Worm (Caenorhabditis elegans) whole organism, mixed stage, embryonic: ENCODE data around the gene C34E11.4.

ENCODE experiments used
- elt-1 ChIP-seq: sonication (generic microtip); optimal IDR thresholded peaks from 2 replicates; lab custom pipeline; 2017; ENCODE audit warnings: missing genetic modification characterization, mild to moderate bottlenecking, missing compliant biosample characterization, antibody characterized with exemption, moderate library complexity, borderline replicate concordance; ENCODE audit not compliant: insufficient read depth
- elt-3 ChIP-seq: fragments of 150-350 bp; optimal IDR thresholded peaks from 2 replicates; lab custom pipeline; 2014; ENCODE audit warnings: missing biosample characterization, missing genetic modification characterization
- flh-1 ChIP-seq: fragments of 200-800 bp; sonication (Bioruptor generic); optimal IDR thresholded peaks from 2 replicates; lab custom pipeline; 2018; ENCODE audit warnings: mild to moderate bottlenecking, missing genetic modification characterization, moderate library complexity, missing compliant biosample characterization
- hlh-1 ChIP-seq: fragments of 150-350 bp; optimal IDR thresholded peaks from 2 replicates; lab custom pipeline; 2014; ENCODE audit warnings: missing biosample characterization, missing genetic modification reagents, missing genetic modification characterization
- lin-13 ChIP-seq: fragments of 150-350 bp; optimal IDR thresholded peaks from 2 replicates; lab custom pipeline; 2014; ENCODE audit warnings: missing biosample characterization, missing genetic modification characterization
- mab-5 ChIP-seq: fragments of 150-350 bp; optimal IDR thresholded peaks from 2 replicates; lab custom pipeline; 2014; ENCODE audit warnings: missing biosample characterization, missing genetic modification characterization
- nhr-237 ChIP-seq: fragments of 150-350 bp; optimal IDR thresholded peaks from 2 replicates; lab custom pipeline; 2014; ENCODE audit warnings: missing biosample characterization, missing genetic modification characterization
- nhr-76 ChIP-seq: sonication (generic microtip); optimal IDR thresholded peaks from 2 replicates; lab custom pipeline; 2017; ENCODE audit warnings: missing biosample characterization, missing genetic modification characterization
- pha-4 ChIP-seq: fragments of 150-350 bp; optimal IDR thresholded peaks from 2 replicates; lab custom pipeline; 2018; ENCODE audit warnings: missing biosample characterization, missing genetic modification reagents, missing genetic modification characterization
- snpc-4 ChIP-seq: fragments of 150-350 bp; optimal IDR thresholded peaks from 2 replicates; lab custom pipeline; 2014; ENCODE audit warnings: missing biosample characterization, missing genetic modification characterization
- sptf-1 ChIP-seq: sonication (generic microtip); optimal IDR thresholded peaks from 2 replicates; lab custom pipeline; 2017; ENCODE audit warnings: mild to moderate bottlenecking, missing genetic modification characterization, moderate library complexity, missing compliant biosample characterization
- unc-62 ChIP-seq: fragments of 150-350 bp; optimal IDR thresholded peaks from 2 replicates; lab custom pipeline; 2014; ENCODE audit warnings: missing biosample characterization, missing genetic modification reagents, missing genetic modification characterization

DNA sequence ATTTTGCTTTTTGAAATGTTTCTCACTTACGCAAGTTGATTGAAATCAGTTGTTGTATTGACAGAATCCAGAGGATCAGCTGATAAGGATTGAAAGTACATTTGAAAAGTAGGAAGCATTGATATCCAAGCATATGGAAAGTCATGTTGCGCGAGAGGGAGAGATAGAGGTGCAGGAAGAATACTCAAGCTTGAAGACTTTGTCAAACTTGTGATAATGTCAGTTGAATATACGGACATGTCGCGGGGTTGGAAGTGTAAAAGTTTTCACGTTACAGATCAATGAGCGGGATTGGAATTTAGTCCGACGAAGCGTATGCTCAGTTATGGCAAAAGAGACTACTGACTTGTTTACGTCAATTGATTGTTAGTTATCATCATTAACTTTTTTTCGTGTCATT lies 34.7 kb upstream of the C34E11.4 start, which contains the start of gene ttx-3:
- TF ChIP-seq sptf-1 (tag; lab: Kevin White, UChicago) (no peak), elt-3 (tag; lab: Kevin White, UChicago) (no peak), flh-1 (GFP tag; lab: Kevin White, UChicago) (no peak), unc-62 (GFP tag; lab: Kevin White, UChicago) (no peak), hlh-1 (tag; lab: Kevin White, UChicago) (no peak), mab-5 (no peak), nhr-76 (tag; lab: Kevin White, UChicago) (no peak), elt-1 (tag; lab: Kevin White, UChicago) (no peak), lin-13 (tag; lab: Kevin White, UChicago) (no peak), pha-4 (tag; lab: Kevin White, UChicago) (no peak), nhr-237 (tag; lab: Kevin White, UChicago) (no peak), snpc-4 (tag; lab: Kevin White, UChicago) (no peak)
